Worm (Caenorhabditis elegans): ENCODE measurements around the gene C33G8.13.

The C33G8.13 gene

DNA sequence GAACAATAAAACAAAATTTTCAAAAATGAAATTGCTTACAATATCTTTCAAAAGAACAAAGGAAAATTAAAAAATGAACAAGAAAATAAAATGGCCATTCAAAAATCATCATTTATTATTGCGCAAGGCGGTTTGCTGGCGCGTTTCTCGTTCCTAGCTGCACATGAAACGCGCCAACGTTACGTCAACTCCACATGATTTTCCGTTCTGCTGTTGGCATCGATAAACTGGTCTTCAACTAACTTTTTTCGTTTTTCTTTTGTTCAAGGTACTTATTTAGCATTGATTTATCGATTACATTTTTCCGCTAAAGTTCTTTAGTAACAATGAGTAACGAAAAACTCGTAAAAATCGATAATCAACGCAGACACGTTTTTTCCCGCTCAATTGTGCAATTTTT lies 44.6 kb upstream of the C33G8.13 start, which contains the start of the genes Y57E12AL.6 and Y57E12AL.1 (continued):
- TF ChIP-seq lin-15B (tag; optimal IDR thresholded peaks at IDR 0.05): no peak
- TF ChIP-seq ztf-11 (tag; optimal IDR thresholded peaks at IDR 0.05): no peak
- TF ChIP-seq nhr-10 (tag; optimal IDR thresholded peaks at IDR 0.05): no peak
- TF ChIP-seq daf-12 (tag; optimal IDR thresholded peaks at IDR 0.05): no peak
- TF ChIP-seq nhr-6 (tag; optimal IDR thresholded peaks at IDR 0.05): peak; percentile 56
- peak; percentile 86 for TF ChIP-seq hlh-11 (tag; optimal IDR thresholded peaks at IDR 0.05)
- TF ChIP-seq nhr-28 (tag; optimal IDR thresholded peaks at IDR 0.05): peak; percentile 92
- TF ChIP-seq Y48G9A.11 (GFP tag; IDR thresholded peaks at IDR 0.05): no peak
- no peak for TF ChIP-seq mdt-29 (GFP tag; IDR thresholded peaks at IDR 0.05)
- no peak for TF ChIP-seq Y105C5A.15 (GFP tag; IDR thresholded peaks at IDR 0.05)
- no peak for TF ChIP-seq zag-1 (tag; optimal IDR thresholded peaks at IDR 0.05)
- TF ChIP-seq hif-1 (tag; optimal IDR thresholded peaks at IDR 0.05): peak in 1 of 2 experiments; percentile 43
- TF ChIP-seq unc-39 (tag; optimal IDR thresholded peaks at IDR 0.05): no peak
- no peak for TF ChIP-seq php-3 (GFP tag; IDR thresholded peaks at IDR 0.05)
- TF ChIP-seq ama-1 (optimal IDR thresholded peaks at IDR 0.05): no peak
- peak; percentile 16 for TF ChIP-seq unc-130 (GFP tag; optimal IDR thresholded peaks at IDR 0.05)
- TF ChIP-seq ceh-62 (tag; optimal IDR thresholded peaks at IDR 0.05): no peak
- peak; percentile 62 for TF ChIP-seq nhr-48 (tag; optimal IDR thresholded peaks at IDR 0.05)
- TF ChIP-seq pha-4 (GFP tag; IDR thresholded peaks at IDR 0.05): no peak
- no peak for TF ChIP-seq pha-4 (tag; optimal IDR thresholded peaks at IDR 0.05)
- TF ChIP-seq mep-1 (tag; optimal IDR thresholded peaks at IDR 0.05): peak; percentile 91
- peak; percentile 18 for TF ChIP-seq jun-1 (tag; optimal IDR thresholded peaks at IDR 0.05)
- TF ChIP-seq set-16 (GFP tag; IDR thresholded peaks at IDR 0.05): no peak
- TF ChIP-seq mes-2 (tag; optimal IDR thresholded peaks at IDR 0.05; ENCODE audit: poor library complexity, severe bottlenecking): peak; percentile 88
- no peak for TF ChIP-seq snpc-4 (tag; optimal IDR thresholded peaks at IDR 0.05)
- TF ChIP-seq attf-4 (tag; optimal IDR thresholded peaks at IDR 0.05): no peak

DNA sequence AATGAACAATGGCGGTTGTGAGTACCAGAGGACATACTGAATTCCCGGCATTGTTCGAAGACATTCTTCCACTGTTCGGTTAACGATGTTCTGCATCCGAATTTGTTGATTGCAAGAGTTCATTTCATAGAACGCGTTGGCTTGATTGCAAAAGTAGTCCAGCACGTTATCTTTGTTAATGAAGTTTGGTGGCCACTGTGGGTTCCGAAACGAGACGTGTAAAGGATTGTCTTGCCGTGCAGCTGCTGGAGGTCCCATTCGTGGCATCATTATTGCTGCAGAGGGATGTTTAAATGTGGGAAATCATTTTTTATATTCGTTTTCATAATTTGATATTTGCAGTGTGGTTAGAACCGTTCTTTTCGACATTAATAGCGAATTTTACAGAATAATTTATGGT lies 43.6 kb upstream of the C33G8.13 start, which contains the start of gene mdt-6:
mdt-6 (minus strand) TSS at position 275 of the 400 bp plus-strand sequence.
- TF ChIP-seq snpc-1.2 (GFP tag; IDR thresholded peaks at IDR 0.05) (0 out of 2 replicates have a peak, but pooled peaks have one; percentile 26), unc-62 (GFP tag; optimal IDR thresholded peaks at IDR 0.05 in 1 of 2) (peak in 1 of 2 experiments; percentile 88), unc-62 (tag; optimal IDR thresholded peaks at IDR 0.05) (no peak), aha-1 (tag) (peak; percentile 84), ctbp-1 (GFP tag; IDR thresholded peaks at IDR 0.05) (0 out of 2 replicates have a peak, but pooled peaks have one; percentile 11), T26A8.4 (GFP tag; IDR thresholded peaks at IDR 0.05) (peak; percentile 53), nhr-25 (tag; optimal IDR thresholded peaks at IDR 0.05; ENCODE audit: borderline replicate concordance, insufficient read depth) (no peak), lin-1 (GFP tag; IDR thresholded peaks at IDR 0.05) (no peak)

DNA sequence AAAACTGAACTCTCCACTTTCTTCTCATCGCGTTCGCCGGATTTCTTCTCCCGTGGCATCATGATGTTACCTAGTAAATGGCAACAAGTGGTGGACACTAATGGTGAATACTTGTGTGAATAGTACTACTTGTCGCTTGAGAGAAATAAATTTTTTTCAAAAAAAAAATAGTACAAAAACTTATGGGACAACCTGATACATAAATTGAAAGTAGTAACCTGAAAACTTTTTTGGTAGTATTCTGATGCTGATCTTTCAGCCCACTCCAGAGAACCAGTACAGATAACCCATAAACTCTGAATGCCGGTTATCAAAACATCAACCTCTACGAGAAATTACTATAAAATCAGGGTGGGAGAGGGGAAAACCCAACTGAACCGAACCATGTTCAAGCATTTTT lies 42.0 kb upstream of the C33G8.13 start, which contains the start of gene Y57E12AL.2:
Y57E12AL.2 (plus strand) TSS at position 301 of the 400 bp plus-strand sequence.
- peak; percentile 21 for TF ChIP-seq aha-1 (tag)

- TF ChIP-seq zfp-2 (tag; optimal IDR thresholded peaks at IDR 0.05) (no peak), Y75B8A.6 (GFP tag; IDR thresholded peaks at IDR 0.05) (no peak), Y105C5A.15 (GFP tag; IDR thresholded peaks at IDR 0.05) (no peak), cey-2 (tag; optimal IDR thresholded peaks at IDR 0.05; ENCODE audit: borderline replicate concordance, insufficient read depth) (no peak), F37D6.2 (tag; optimal IDR thresholded peaks at IDR 0.05) (no peak), nhr-11 (tag; optimal IDR thresholded peaks at IDR 0.05) (no peak), jun-1 (tag; optimal IDR thresholded peaks at IDR 0.05) (no peak), ztf-7 (tag; optimal IDR thresholded peaks at IDR 0.05) (no peak), hlh-30 (tag; optimal IDR thresholded peaks at IDR 0.05; ENCODE audit: insufficient read depth) (no peak), lin-39 (tag; optimal IDR thresholded peaks at IDR 0.05) (no peak), D1046.2 (GFP tag; IDR thresholded peaks at IDR 0.05) (no peak), duxl-1 (tag; optimal IDR thresholded peaks at IDR 0.05; ENCODE audit: poor library complexity) (no peak), arid-1 (GFP tag; conservative IDR thresholded peaks at IDR 0.05) (no peak), nhr-111 (GFP tag; optimal IDR thresholded peaks at IDR 0.05) (no peak), F49E8.2 (tag; optimal IDR thresholded peaks at IDR 0.05; ENCODE audit: borderline replicate concordance) (no peak), egl-27 (tag; optimal IDR thresholded peaks at IDR 0.05) (no peak)
Measured at ce11 chrV:7054598-7054997, 38.8 kb upstream of the C33G8.13 start, which contains the start of gene spig-8. Gene spig-8, plus strand, starts transcription at chrV:7054898.

Data from whole organism, L4 larva.